Worm (Caenorhabditis elegans) whole organism, L4 larva: Measurements from ENCODE around the gene srlf-3.

Experiments used
- ceh-28 ChIP-seq: fragments of 150-350 bp; optimal IDR thresholded peaks from 2 replicates; lab custom pipeline; 2014; ENCODE audit warnings: missing biosample characterization, missing genetic modification reagents, missing genetic modification characterization
- dpl-1 ChIP-seq: fragments of 150-350 bp; optimal IDR thresholded peaks from 2 replicates; lab custom pipeline; 2014; ENCODE audit warnings: missing biosample characterization, missing genetic modification reagents, missing genetic modification characterization
- madf-9 ChIP-seq: fragments of 200-800 bp; sonication (Bioruptor generic); conservative IDR thresholded peaks from 2 replicates; pipeline ENCODE4 v1.3.6; 2022; ENCODE audit warnings: missing genetic modification reagents, missing genetic modification characterization, missing compliant biosample characterization

DNA sequence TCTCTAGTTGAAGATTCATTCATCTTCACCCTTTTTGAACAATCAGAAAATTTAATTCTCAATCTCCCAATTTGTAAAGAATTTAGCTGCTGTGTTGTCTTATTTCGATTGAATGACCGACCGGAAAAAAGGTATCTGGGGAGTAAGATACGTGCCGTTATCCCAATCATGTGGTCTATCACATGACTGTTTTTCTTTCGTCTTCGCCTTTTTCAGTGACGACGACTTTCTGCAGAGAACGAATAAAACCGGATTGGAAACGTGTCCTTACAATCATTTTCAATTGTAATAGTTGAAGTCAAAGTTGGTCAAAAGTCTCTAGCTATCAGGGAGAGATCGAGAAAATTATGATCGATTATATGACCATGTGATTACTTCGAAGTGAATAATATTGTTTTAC is 41.8 kb downstream of the srlf-3 start:
- TF ChIP-seq madf-9 (no peak), ceh-28 (tag; lab: Kevin White, UChicago) (no peak), dpl-1 (GFP tag; lab: Kevin White, UChicago) (no peak)
